Worm (Caenorhabditis elegans): ENCODE results near the gene magi-1.
A peak's percentile ranks its signal among the peaks of the same experiment; 100 is the strongest.

DNA sequence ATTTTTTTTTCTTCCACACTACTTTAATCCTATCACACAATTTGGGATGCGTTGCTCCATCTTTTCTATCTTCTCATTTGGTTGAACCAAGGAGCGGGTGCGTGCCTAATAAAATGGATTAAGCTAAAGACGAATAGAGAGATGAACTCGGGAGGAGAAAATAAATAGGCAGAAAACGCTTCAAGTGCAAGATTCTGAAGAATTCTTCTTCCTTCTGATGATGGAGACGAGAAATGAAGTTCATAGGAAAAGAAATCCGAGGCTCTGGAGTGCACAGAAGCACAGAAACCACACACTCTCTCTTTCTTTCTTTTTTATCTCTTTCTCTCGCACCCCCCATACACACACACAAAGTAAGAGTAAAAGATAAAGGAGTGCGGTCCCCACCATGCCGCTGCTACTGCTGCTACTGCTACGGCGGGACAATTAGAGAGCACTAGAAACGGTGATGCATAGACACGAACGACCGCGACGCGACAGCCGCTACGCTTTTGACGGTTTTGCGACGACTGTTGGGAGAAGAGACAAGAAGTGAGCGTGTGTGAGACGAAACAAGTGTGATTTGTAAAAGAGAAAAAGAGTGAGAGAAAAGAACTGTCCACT is 22.7 kb upstream of the magi-1 start:
- no peak for TF ChIP-seq ceh-79 (tag; optimal IDR thresholded peaks at IDR 0.05)
- TF ChIP-seq somi-1 (GFP tag; optimal IDR thresholded peaks at IDR 0.05): no peak
- TF ChIP-seq unc-130 (GFP tag; optimal IDR thresholded peaks at IDR 0.05): no peak
- no peak for TF ChIP-seq efl-1 (GFP tag; optimal IDR thresholded peaks at IDR 0.05)
- peak; percentile 50 for TF ChIP-seq tbp1 (GFP tag; optimal IDR thresholded peaks at IDR 0.05)
- no peak for TF ChIP-seq ama-1 (optimal IDR thresholded peaks at IDR 0.05)
- no peak for TF ChIP-seq ama-1 (GFP tag; optimal IDR thresholded peaks at IDR 0.05)
- no peak for TF ChIP-seq mxl-1 (tag; optimal IDR thresholded peaks at IDR 0.05)
- no peak for TF ChIP-seq unc-62 (GFP tag; optimal IDR thresholded peaks at IDR 0.05)
- no peak for TF ChIP-seq madf-6 (GFP tag; IDR thresholded peaks at IDR 0.05)
- TF ChIP-seq rpc-1 (optimal IDR thresholded peaks at IDR 0.05): no peak
- no peak for TF ChIP-seq rpc-1 (tag; optimal IDR thresholded peaks at IDR 0.05)
- TF ChIP-seq bed-1 (GFP tag; IDR thresholded peaks at IDR 0.05): no peak
- TF ChIP-seq ceh-27 (GFP tag; optimal IDR thresholded peaks at IDR 0.05): peak; percentile 32
- peak; percentile 83 for TF ChIP-seq dox-1 (GFP tag; IDR thresholded peaks at IDR 0.05)
